Fruit fly (Drosophila melanogaster): ENCODE results near the gene Muc12Ea.

Muc12Ea gene

DNA sequence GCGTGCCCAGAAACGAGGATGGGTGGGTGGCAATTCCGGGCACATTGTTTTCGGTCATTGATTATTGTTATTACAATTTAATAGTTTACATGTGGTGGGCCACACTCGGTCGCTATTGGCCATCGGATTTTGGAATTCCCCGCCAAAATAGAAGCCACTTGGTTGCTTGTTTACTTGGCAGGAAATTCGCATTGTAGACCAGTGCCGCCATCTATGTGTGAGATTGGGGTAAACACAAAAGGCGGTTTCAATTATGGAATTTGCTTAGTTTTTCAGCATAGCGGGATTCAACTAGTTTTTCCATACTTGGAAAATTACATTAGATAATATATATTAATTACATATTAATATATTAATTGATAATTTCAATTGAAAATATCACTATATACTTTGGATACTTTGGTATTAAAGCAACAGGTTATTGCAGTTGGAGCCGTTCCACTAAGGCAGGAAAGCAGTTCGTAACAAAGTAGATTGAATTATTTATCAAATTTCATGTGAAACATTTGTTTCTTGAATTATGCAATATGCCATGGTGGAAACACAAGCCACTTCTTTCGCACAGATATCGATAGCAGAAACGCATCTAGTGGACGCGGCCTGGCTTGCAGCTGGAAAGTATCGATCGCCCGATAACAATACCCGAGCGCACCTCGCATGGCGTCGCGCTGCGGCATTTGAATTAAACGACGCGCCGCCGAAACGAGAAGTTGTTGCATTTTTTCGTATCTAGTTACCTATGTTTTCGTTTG lies 30.3 kb upstream of the Muc12Ea start, which contains the start of gene mud (continued):
- TF ChIP-seq btn (GFP tag; optimal IDR thresholded peaks at IDR 0.05) (no peak), gro (GFP tag; optimal IDR thresholded peaks at IDR 0.05) (no peak), zfh1 (GFP tag; IDR thresholded peaks at IDR 0.05) (0 out of 3 replicates have a peak, but pooled peaks have one; percentile 9), Fer3 (tag; optimal IDR thresholded peaks at IDR 0.05) (peak; percentile 10), CG4424 (GFP tag; optimal IDR thresholded peaks at IDR 0.05) (peak; percentile 10), phol (tag; optimal IDR thresholded peaks at IDR 0.05) (peak; percentile 79), fd96Cb (tag; optimal IDR thresholded peaks at IDR 0.05) (no peak), CG5245 (GFP tag; optimal IDR thresholded peaks at IDR 0.05) (no peak), Mes4 (GFP tag; optimal IDR thresholded peaks at IDR 0.05) (no peak), CG3995 (GFP tag; optimal IDR thresholded peaks at IDR 0.05) (no peak), CG30403 (GFP tag; optimal IDR thresholded peaks at IDR 0.05) (peak; percentile 35), tio (GFP tag; optimal IDR thresholded peaks at IDR 0.05) (peak; percentile 21), CG3726 (GFP tag; IDR thresholded peaks at IDR 0.05) (no peak), otp (GFP tag; IDR thresholded peaks at IDR 0.05) (0 out of 3 replicates have a peak, but pooled peaks have one; percentile 7), Med (GFP tag) (peak; percentile 79), CG8478 (optimal IDR thresholded peaks at IDR 0.05) (no peak), CG33213 (GFP tag; optimal IDR thresholded peaks at IDR 0.05) (no peak), CG1602 (GFP tag; optimal IDR thresholded peaks at IDR 0.05) (no peak), dimm (GFP tag; IDR thresholded peaks at IDR 0.05) (no peak), CG11247 (GFP tag; IDR thresholded peaks at IDR 0.05) (no peak), Hr3 (GFP tag; optimal IDR thresholded peaks at IDR 0.05) (peak; percentile 38), ewg (GFP tag; optimal IDR thresholded peaks at IDR 0.05) (peak; percentile 5), wor (GFP tag; IDR thresholded peaks at IDR 0.05) (no peak), emc (GFP tag; optimal IDR thresholded peaks at IDR 0.05) (no peak), Oli (tag; optimal IDR thresholded peaks at IDR 0.05) (peak; percentile 14), cad (GFP tag; optimal IDR thresholded peaks at IDR 0.05) (no peak), nerfin-1 (tag; optimal IDR thresholded peaks at IDR 0.05) (no peak), lmd (GFP tag; IDR thresholded peaks at IDR 0.05) (peak; percentile 25; the same call in 1 of the 2 replicates), CG15601 (tag; optimal IDR thresholded peaks at IDR 0.05) (peak; percentile 12), CG32532 (GFP tag; IDR thresholded peaks at IDR 0.05) (peak; percentile 48), Atf3 (GFP tag; optimal IDR thresholded peaks at IDR 0.05) (no peak), bcd (GFP tag; optimal IDR thresholded peaks at IDR 0.05) (peak; percentile 29), CG9437 (GFP tag; optimal IDR thresholded peaks at IDR 0.05) (peak; percentile 20), Hmr (GFP tag; optimal IDR thresholded peaks at IDR 0.05) (no peak), Gsc (GFP tag; IDR thresholded peaks at IDR 0.05) (no peak), tna (GFP tag; IDR thresholded peaks at IDR 0.05; ENCODE audit: partially characterized antibody) (peak; percentile 68), CG15479 (GFP tag; optimal IDR thresholded peaks at IDR 0.05) (no peak), ci (GFP tag; IDR thresholded peaks at IDR 0.05) (no peak), CG9609 (GFP tag; optimal IDR thresholded peaks at IDR 0.05) (no peak), CG6791 (GFP tag; IDR thresholded peaks at IDR 0.05; ENCODE audit: partially characterized antibody) (peak; percentile 78), CG4707 (GFP tag; optimal IDR thresholded peaks at IDR 0.05) (no peak), Xrp1 (GFP tag; IDR thresholded peaks at IDR 0.05) (peak; percentile 44; the same call in 1 of the 2 replicates), vnd (GFP tag; IDR thresholded peaks at IDR 0.05; ENCODE audit: partially characterized antibody) (peak; percentile 74), wdn (GFP tag; IDR thresholded peaks at IDR 0.05) (no peak), ranshi (GFP tag; IDR thresholded peaks at IDR 0.05) (peak; percentile 7; the same call in 1 of the 2 replicates), CG3065 (GFP tag; optimal IDR thresholded peaks at IDR 0.05) (no peak), CG10366 (GFP tag; IDR thresholded peaks at IDR 0.05) (peak; percentile 14; the same call in 1 of the 2 replicates), rib (GFP tag; IDR thresholded peaks at IDR 0.05) (no peak), Rfx (GFP tag; IDR thresholded peaks at IDR 0.05) (no peak), pros (GFP tag; optimal IDR thresholded peaks at IDR 0.05) (no peak)

Measured in whole organism, embryonic.